Worm (Caenorhabditis elegans): Measurements from ENCODE around the gene B0303.11.

B0303.11 gene

ce11 chrIII:8742584-8742983 is 32.4 kb upstream of the B0303.11 start:
- TF ChIP-seq tra-4 (tag; optimal IDR thresholded peaks at IDR 0.05) (no peak), F13C5.2 (tag; optimal IDR thresholded peaks at IDR 0.05) (no peak), tbx-11 (GFP tag; IDR thresholded peaks at IDR 0.05) (no peak), hnd-1 (tag; optimal IDR thresholded peaks at IDR 0.05) (no peak), ama-1 (optimal IDR thresholded peaks at IDR 0.05) (no peak), sea-1 (GFP tag; conservative IDR thresholded peaks at IDR 0.05) (no peak), scrt-1 (GFP tag; IDR thresholded peaks at IDR 0.05) (no peak), flt-1 (GFP tag; IDR thresholded peaks at IDR 0.05) (no peak), B0310.2 (tag; optimal IDR thresholded peaks at IDR 0.05) (no peak), hmg-4 (GFP tag; optimal IDR thresholded peaks at IDR 0.05) (no peak), ceh-36 (tag; optimal IDR thresholded peaks at IDR 0.05) (no peak), ets-7 (tag; optimal IDR thresholded peaks at IDR 0.05) (no peak), pes-1 (GFP tag; IDR thresholded peaks at IDR 0.05) (no peak), aly-1 (tag; optimal IDR thresholded peaks at IDR 0.05) (no peak), tbx-37 (GFP tag; conservative IDR thresholded peaks at IDR 0.05) (no peak), ceh-13 (GFP tag; optimal IDR thresholded peaks at IDR 0.05) (no peak), hmbx-1 (tag; optimal IDR thresholded peaks at IDR 0.05) (no peak)

- TF ChIP-seq flt-1 (GFP tag; IDR thresholded peaks at IDR 0.05) (no peak), pes-1 (GFP tag; IDR thresholded peaks at IDR 0.05) (no peak), ceh-13 (GFP tag; optimal IDR thresholded peaks at IDR 0.05) (no peak)
These were observed 31.7 kb upstream of the B0303.11 start for ce11 chrIII:8741955-8742354.

ce11 chrIII:8741276-8741860 is 31.2 kb upstream of the B0303.11 start, which contains the start of gene pdhk-2:
TSS of gene pdhk-2 (minus strand) at chrIII:8741412.
- TF ChIP-seq hnd-1 (tag; optimal IDR thresholded peaks at IDR 0.05) (peak; percentile 11), pes-1 (GFP tag; IDR thresholded peaks at IDR 0.05) (peak; percentile 68; the same call in 1 of the 2 replicates), hmbx-1 (tag; optimal IDR thresholded peaks at IDR 0.05) (no peak), ama-1 (optimal IDR thresholded peaks at IDR 0.05) (no peak), aly-1 (tag; optimal IDR thresholded peaks at IDR 0.05) (peak; percentile 58), flt-1 (GFP tag; IDR thresholded peaks at IDR 0.05) (peak; percentile 63), ets-7 (tag; optimal IDR thresholded peaks at IDR 0.05) (peak; percentile 52), hmg-4 (GFP tag; optimal IDR thresholded peaks at IDR 0.05) (no peak), B0310.2 (tag; optimal IDR thresholded peaks at IDR 0.05) (no peak), ceh-36 (tag; optimal IDR thresholded peaks at IDR 0.05) (no peak), sea-1 (GFP tag; conservative IDR thresholded peaks at IDR 0.05) (peak; percentile 30; the same call in 1 of the 2 replicates), ceh-13 (GFP tag; optimal IDR thresholded peaks at IDR 0.05) (no peak), scrt-1 (GFP tag; IDR thresholded peaks at IDR 0.05) (peak; percentile 70; the same call in 1 of the 2 replicates), tbx-11 (GFP tag; IDR thresholded peaks at IDR 0.05) (0 out of 2 replicates have a peak, but pooled peaks have one; percentile 54), tbx-37 (GFP tag; conservative IDR thresholded peaks at IDR 0.05) (peak; percentile 63), tra-4 (tag; optimal IDR thresholded peaks at IDR 0.05) (no peak), F13C5.2 (tag; optimal IDR thresholded peaks at IDR 0.05) (peak; percentile 93)

ce11 chrIII:8739786-8740185 is 29.6 kb upstream of the B0303.11 start:
- TF ChIP-seq ets-7 (tag; optimal IDR thresholded peaks at IDR 0.05), result no peak
- TF ChIP-seq flt-1 (GFP tag; IDR thresholded peaks at IDR 0.05), result no peak
- no peak for TF ChIP-seq hnd-1 (tag; optimal IDR thresholded peaks at IDR 0.05)
- no peak for TF ChIP-seq tbx-37 (GFP tag; conservative IDR thresholded peaks at IDR 0.05)

ce11 chrIII:8739126-8739525 is 28.9 kb upstream of the B0303.11 start:
- TF ChIP-seq tbx-11 (GFP tag; IDR thresholded peaks at IDR 0.05) (no peak), hnd-1 (tag; optimal IDR thresholded peaks at IDR 0.05) (no peak)

- no peak for TF ChIP-seq ceh-36 (tag; optimal IDR thresholded peaks at IDR 0.05)
- TF ChIP-seq ets-7 (tag; optimal IDR thresholded peaks at IDR 0.05), result no peak
- no peak for TF ChIP-seq hmbx-1 (tag; optimal IDR thresholded peaks at IDR 0.05)
- TF ChIP-seq tbx-11 (GFP tag; IDR thresholded peaks at IDR 0.05), result no peak
- no peak for TF ChIP-seq tra-4 (tag; optimal IDR thresholded peaks at IDR 0.05)
- no peak for TF ChIP-seq ama-1 (optimal IDR thresholded peaks at IDR 0.05)
- TF ChIP-seq aly-1 (tag; optimal IDR thresholded peaks at IDR 0.05), result no peak
- no peak for TF ChIP-seq hnd-1 (tag; optimal IDR thresholded peaks at IDR 0.05)
- no peak for TF ChIP-seq sea-1 (GFP tag; conservative IDR thresholded peaks at IDR 0.05)
These were observed 28.1 kb upstream of the B0303.11 start for ce11 chrIII:8738289-8738688.

- TF ChIP-seq scrt-1 (GFP tag; IDR thresholded peaks at IDR 0.05), result no peak
- no peak for TF ChIP-seq F13C5.2 (tag; optimal IDR thresholded peaks at IDR 0.05)
- TF ChIP-seq ama-1 (optimal IDR thresholded peaks at IDR 0.05), result no peak
- TF ChIP-seq hmg-4 (GFP tag; optimal IDR thresholded peaks at IDR 0.05), result no peak
- TF ChIP-seq flt-1 (GFP tag; IDR thresholded peaks at IDR 0.05), result no peak
- no peak for TF ChIP-seq ceh-36 (tag; optimal IDR thresholded peaks at IDR 0.05)
- no peak for TF ChIP-seq hmbx-1 (tag; optimal IDR thresholded peaks at IDR 0.05)
- TF ChIP-seq tbx-11 (GFP tag; IDR thresholded peaks at IDR 0.05), result no peak
- no peak for TF ChIP-seq tra-4 (tag; optimal IDR thresholded peaks at IDR 0.05)
- TF ChIP-seq B0310.2 (tag; optimal IDR thresholded peaks at IDR 0.05), result no peak
- no peak for TF ChIP-seq pes-1 (GFP tag; IDR thresholded peaks at IDR 0.05)
- TF ChIP-seq hnd-1 (tag; optimal IDR thresholded peaks at IDR 0.05), result no peak
- no peak for TF ChIP-seq sea-1 (GFP tag; conservative IDR thresholded peaks at IDR 0.05)
- no peak for TF ChIP-seq aly-1 (tag; optimal IDR thresholded peaks at IDR 0.05)
These were observed 27.2 kb upstream of the B0303.11 start for ce11 chrIII:8737391-8737790.

- TF ChIP-seq hnd-1 (tag; optimal IDR thresholded peaks at IDR 0.05) (no peak), hmbx-1 (tag; optimal IDR thresholded peaks at IDR 0.05) (no peak), B0310.2 (tag; optimal IDR thresholded peaks at IDR 0.05) (no peak), F13C5.2 (tag; optimal IDR thresholded peaks at IDR 0.05) (no peak), sea-1 (GFP tag; conservative IDR thresholded peaks at IDR 0.05) (no peak), tra-4 (tag; optimal IDR thresholded peaks at IDR 0.05) (no peak), hmg-4 (GFP tag; optimal IDR thresholded peaks at IDR 0.05) (no peak), ceh-13 (GFP tag; optimal IDR thresholded peaks at IDR 0.05) (no peak), ama-1 (optimal IDR thresholded peaks at IDR 0.05) (no peak), tbx-11 (GFP tag; IDR thresholded peaks at IDR 0.05) (no peak), aly-1 (tag; optimal IDR thresholded peaks at IDR 0.05) (no peak), tbx-37 (GFP tag; conservative IDR thresholded peaks at IDR 0.05) (no peak), scrt-1 (GFP tag; IDR thresholded peaks at IDR 0.05) (no peak), ets-7 (tag; optimal IDR thresholded peaks at IDR 0.05) (no peak), ceh-36 (tag; optimal IDR thresholded peaks at IDR 0.05) (no peak), flt-1 (GFP tag; IDR thresholded peaks at IDR 0.05) (no peak), pes-1 (GFP tag; IDR thresholded peaks at IDR 0.05) (no peak)
These were observed 24.2 kb upstream of the B0303.11 start for ce11 chrIII:8734327-8734885.
